Worm (Caenorhabditis elegans) whole organism, mixed stage, embryonic: ENCODE data around the gene btb-19.

Experiments
- blmp-1 ChIP-seq: fragments of 150-350 bp; optimal IDR thresholded peaks from 2 replicates; lab custom pipeline; 2014; ENCODE audit warnings: missing biosample characterization, missing genetic modification characterization
- elt-3 ChIP-seq: fragments of 150-350 bp; optimal IDR thresholded peaks from 2 replicates; lab custom pipeline; 2014; ENCODE audit warnings: missing biosample characterization, missing genetic modification characterization
- lin-13 ChIP-seq: fragments of 150-350 bp; optimal IDR thresholded peaks from 2 replicates; lab custom pipeline; 2014; ENCODE audit warnings: missing biosample characterization, missing genetic modification characterization
- lsy-2 ChIP-seq: fragments of 150-350 bp; optimal IDR thresholded peaks from 2 replicates; lab custom pipeline; 2014; ENCODE audit warnings: missing biosample characterization, missing genetic modification characterization
- nhr-237 ChIP-seq: fragments of 150-350 bp; optimal IDR thresholded peaks from 2 replicates; lab custom pipeline; 2014; ENCODE audit warnings: missing biosample characterization, missing genetic modification characterization
- pha-4 ChIP-seq: fragments of 150-350 bp; optimal IDR thresholded peaks from 2 replicates; lab custom pipeline; 2018; ENCODE audit warnings: missing biosample characterization, missing genetic modification reagents, missing genetic modification characterization
- sem-2 ChIP-seq: fragments of 200-800 bp; sonication (Bioruptor generic); optimal IDR thresholded peaks from 2 replicates; lab custom pipeline; 2018; ENCODE audit warnings: mild to moderate bottlenecking, missing genetic modification characterization, missing compliant biosample characterization
- snpc-4 ChIP-seq: fragments of 150-350 bp; optimal IDR thresholded peaks from 2 replicates; lab custom pipeline; 2014; ENCODE audit warnings: missing biosample characterization, missing genetic modification characterization
- tbx-8 ChIP-seq: fragments of 200-800 bp; sonication (Bioruptor generic); optimal IDR thresholded peaks from 2 replicates; lab custom pipeline; 2018; ENCODE audit warnings: mild to moderate bottlenecking, missing genetic modification characterization, moderate library complexity, missing compliant biosample characterization
- unc-39 ChIP-seq: fragments of 150-350 bp; optimal IDR thresholded peaks from 2 replicates; lab custom pipeline; 2014; ENCODE audit warnings: missing biosample characterization, missing genetic modification characterization
- unc-62 ChIP-seq: fragments of 150-350 bp; optimal IDR thresholded peaks from 2 replicates; lab custom pipeline; 2014; ENCODE audit warnings: missing biosample characterization, missing genetic modification reagents, missing genetic modification characterization
- zip-8 ChIP-seq: fragments of 150-350 bp; optimal IDR thresholded peaks from 2 replicates; lab custom pipeline; 2014; ENCODE audit warnings: missing biosample characterization, missing genetic modification characterization

DNA sequence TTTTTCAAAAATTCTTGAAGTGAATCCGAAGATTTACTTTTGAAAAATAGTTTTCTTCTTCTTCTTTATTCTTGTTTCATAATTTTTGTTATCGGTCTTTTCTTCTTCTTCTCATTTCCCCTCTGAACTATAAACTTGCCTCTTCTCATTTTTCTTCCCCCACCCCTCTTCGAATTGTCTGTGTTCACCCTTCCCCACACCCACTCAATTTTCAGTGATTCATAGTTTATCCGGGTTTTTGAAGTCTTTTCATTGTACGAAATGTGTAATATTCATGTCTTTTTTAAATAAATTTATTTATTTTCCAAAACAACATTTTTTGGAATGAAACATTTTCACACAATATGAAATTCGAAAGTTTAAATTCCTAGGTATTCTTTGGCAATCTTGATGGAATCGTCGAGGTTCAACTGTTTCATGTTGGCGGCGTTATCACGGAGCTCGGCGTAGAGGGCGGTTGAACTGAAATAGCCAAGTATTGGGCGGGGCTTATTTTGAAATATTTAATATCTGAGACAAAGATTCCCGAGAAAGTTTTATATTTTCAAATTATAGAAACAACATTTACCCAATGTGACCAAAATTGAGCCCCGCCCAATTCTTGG is 29.2 kb downstream of the btb-19 start:
- no peak for TF ChIP-seq snpc-4
- TF ChIP-seq unc-39 = no peak
- no peak for TF ChIP-seq unc-62 (GFP tag; lab: Kevin White, UChicago)
- no peak for TF ChIP-seq sem-2
- TF ChIP-seq tbx-8 (GFP tag; lab: Kevin White, UChicago) = no peak
- no peak for TF ChIP-seq elt-3 (tag; lab: Kevin White, UChicago)
- TF ChIP-seq nhr-237 (tag; lab: Kevin White, UChicago) = no peak
- TF ChIP-seq lsy-2 (tag; lab: Kevin White, UChicago) = no peak
- no peak for TF ChIP-seq pha-4
- TF ChIP-seq blmp-1 (tag; lab: Kevin White, UChicago) = no peak
- TF ChIP-seq lin-13 (tag; lab: Kevin White, UChicago) = no peak
- TF ChIP-seq zip-8 (tag; lab: Kevin White, UChicago) = no peak
